Fruit fly (Drosophila melanogaster) S2 (cell line): ENCODE results near the gene Tbca.

Experiments used
- CG8478 ChIP-seq: fragments of >200 bp; optimal IDR thresholded peaks from 2 replicates; lab custom pipeline; 2018
- CTCF ChIP-seq, 2 experiments: fragments of >200 bp; optimal IDR thresholded peaks; 2 replicates each; lab custom pipeline; 2018

- TF ChIP-seq CTCF (optimal IDR thresholded peaks at IDR 0.05; lab: Kevin White, UChicago) (no peak), CG8478 (no peak)
Measured at dm6 chr3R:31703370-31703769, 39.9 kb upstream of the Tbca start.
